Worm (Caenorhabditis elegans): ENCODE measurements around the gene fbxb-31.
A peak's percentile ranks its signal among the peaks of the same experiment; 100 is the strongest.

The fbxb-31 gene

ce11 chrII:3661932-3662331 is 22.8 kb upstream of the fbxb-31 start, which contains the start of gene F19B10.13:
F19B10.13 (plus strand) TSS chrII:3662274.
- TF ChIP-seq ztf-1 (GFP tag; conservative IDR thresholded peaks at IDR 0.05) (no peak), gmeb-1 (tag; optimal IDR thresholded peaks at IDR 0.05) (peak; percentile 17), lsy-2 (tag; optimal IDR thresholded peaks at IDR 0.05) (no peak), C34F6.9 (tag; optimal IDR thresholded peaks at IDR 0.05) (peak; percentile 84), alr-1 (tag; optimal IDR thresholded peaks at IDR 0.05) (no peak), fos-1 (tag; optimal IDR thresholded peaks at IDR 0.05) (peak; percentile 95), mab-5 (tag; optimal IDR thresholded peaks at IDR 0.05) (no peak), ztf-11 (tag; optimal IDR thresholded peaks at IDR 0.05) (no peak), unc-55 (GFP tag; optimal IDR thresholded peaks at IDR 0.05) (peak; percentile 53), elt-1 (tag; optimal IDR thresholded peaks at IDR 0.05) (no peak)

ce11 chrII:3659776-3660175 is 20.6 kb upstream of the fbxb-31 start, which contains the start of gene F19B10.4:
F19B10.4 (plus strand) TSS chrII:3660076.
- TF ChIP-seq zag-1 (tag; optimal IDR thresholded peaks at IDR 0.05), result no peak
- no peak for TF ChIP-seq snpc-4 (tag; optimal IDR thresholded peaks at IDR 0.05)
- TF ChIP-seq unc-39 (tag; optimal IDR thresholded peaks at IDR 0.05), result no peak
- TF ChIP-seq nhr-10 (tag; optimal IDR thresholded peaks at IDR 0.05), result no peak
- TF ChIP-seq lsy-2 (tag; optimal IDR thresholded peaks at IDR 0.05), result no peak
- TF ChIP-seq sem-4 (tag; optimal IDR thresholded peaks at IDR 0.05), result no peak
- TF ChIP-seq lin-13 (GFP tag; optimal IDR thresholded peaks at IDR 0.05), result no peak
- TF ChIP-seq mbf-1 (tag; optimal IDR thresholded peaks at IDR 0.05), result no peak
- TF ChIP-seq lin-11 (tag; optimal IDR thresholded peaks at IDR 0.05), result no peak

ce11 chrII:3655378-3655777 is 16.2 kb upstream of the fbxb-31 start, which contains the start of gene F19B10.5:
F19B10.5 (plus strand) TSS chrII:3655678.
- TF ChIP-seq elt-1 (tag; optimal IDR thresholded peaks at IDR 0.05), result no peak
- TF ChIP-seq snpc-4 (tag; optimal IDR thresholded peaks at IDR 0.05), result no peak
- no peak for TF ChIP-seq nhr-12 (tag; optimal IDR thresholded peaks at IDR 0.05)
- no peak for TF ChIP-seq ztf-11 (tag; optimal IDR thresholded peaks at IDR 0.05)
- TF ChIP-seq nhr-25 (tag; optimal IDR thresholded peaks at IDR 0.05), result no peak
- TF ChIP-seq zag-1 (tag; optimal IDR thresholded peaks at IDR 0.05), result no peak
- no peak for TF ChIP-seq unc-39 (tag; optimal IDR thresholded peaks at IDR 0.05)

ce11 chrII:3647111-3647510 is 8.0 kb upstream of the fbxb-31 start, which contains the start of gene fbxb-33:
fbxb-33 (plus strand) TSS chrII:3647411.
- TF ChIP-seq mdl-1 (tag; optimal IDR thresholded peaks at IDR 0.05) (no peak), nhr-12 (tag; optimal IDR thresholded peaks at IDR 0.05) (no peak), peb-1 (tag; optimal IDR thresholded peaks at IDR 0.05) (no peak), ztf-4 (tag; optimal IDR thresholded peaks at IDR 0.05) (no peak), lin-39 (tag; optimal IDR thresholded peaks at IDR 0.05) (no peak), gmeb-1 (tag; optimal IDR thresholded peaks at IDR 0.05) (no peak), nhr-10 (tag; optimal IDR thresholded peaks at IDR 0.05) (no peak), skn-1 (tag; optimal IDR thresholded peaks at IDR 0.05) (no peak), snpc-4 (tag; optimal IDR thresholded peaks at IDR 0.05) (no peak), nhr-11 (tag; optimal IDR thresholded peaks at IDR 0.05) (no peak), nhr-77 (tag; optimal IDR thresholded peaks at IDR 0.05) (no peak), ama-1 (optimal IDR thresholded peaks at IDR 0.05) (no peak), egl-27 (tag; optimal IDR thresholded peaks at IDR 0.05) (no peak)

- no peak for TF ChIP-seq ceh-16 (tag; optimal IDR thresholded peaks at IDR 0.05)
- no peak for TF ChIP-seq mab-5 (tag; optimal IDR thresholded peaks at IDR 0.05)
- no peak for TF ChIP-seq fos-1 (tag; optimal IDR thresholded peaks at IDR 0.05)
- no peak for TF ChIP-seq lsy-2 (tag; optimal IDR thresholded peaks at IDR 0.05)
- no peak for TF ChIP-seq C34F6.9 (tag; optimal IDR thresholded peaks at IDR 0.05)
- no peak for TF ChIP-seq lin-11 (tag; optimal IDR thresholded peaks at IDR 0.05)
- TF ChIP-seq F13H6.1 (tag; optimal IDR thresholded peaks at IDR 0.05), result no peak
- no peak for TF ChIP-seq snpc-4 (tag; optimal IDR thresholded peaks at IDR 0.05)
- TF ChIP-seq nhr-12 (tag; optimal IDR thresholded peaks at IDR 0.05), result no peak
- no peak for TF ChIP-seq ceh-82 (tag; optimal IDR thresholded peaks at IDR 0.05)
- no peak for TF ChIP-seq unc-55 (GFP tag; optimal IDR thresholded peaks at IDR 0.05)
Measured at ce11 chrII:3641197-3641596, 2.1 kb upstream of the fbxb-31 start, which contains the start of gene M151.1. M151.1 (plus strand) TSS chrII:3641497.

ce11 chrII:3640197-3640596 is 1.1 kb upstream of the fbxb-31 start, which contains the start of gene M151.10:
M151.10 (minus strand) TSS chrII:3640297.
- TF ChIP-seq mbf-1 (tag; optimal IDR thresholded peaks at IDR 0.05) (no peak), mdl-1 (tag; optimal IDR thresholded peaks at IDR 0.05) (no peak), ztf-11 (tag; optimal IDR thresholded peaks at IDR 0.05) (no peak), lsy-2 (tag; optimal IDR thresholded peaks at IDR 0.05) (no peak), egl-27 (tag; optimal IDR thresholded peaks at IDR 0.05) (no peak)

Data from whole organism, L2 larva.